Fruit fly (Drosophila melanogaster) whole organism, embryonic: Measurements from ENCODE around the gene CG31467.

Experiments
- Abd-B ChIP-seq: fragments of 200-800 bp; sonication (Bioruptor generic); optimal IDR thresholded peaks from 2 replicates; lab custom pipeline; 2018; ENCODE audit warnings: missing biosample characterization, mild to moderate bottlenecking, missing genetic modification characterization, moderate library complexity
- Atf3 ChIP-seq: fragments of 200-800 bp; sonication (Bioruptor generic); optimal IDR thresholded peaks from 3 replicates; lab custom pipeline; 2016; ENCODE audit warnings: missing biosample characterization, missing genetic modification characterization
- B-H1 ChIP-seq: fragments of 200-800 bp; sonication (Bioruptor generic); IDR thresholded peaks from 3 replicates; pipeline ENCODE4 v1.3.6; 2022; ENCODE audit warnings: missing biosample characterization, missing genetic modification characterization
- CG10431 ChIP-seq: fragments of 200-800 bp; sonication (Bioruptor generic); optimal IDR thresholded peaks from 3 replicates; lab custom pipeline; 2018; ENCODE audit warnings: missing biosample characterization, mild to moderate bottlenecking, missing genetic modification characterization
- CG11093 ChIP-seq: fragments of 200-800 bp; sonication (Bioruptor generic); IDR thresholded peaks from 3 replicates; pipeline ENCODE4 v1.3.6; 2022; ENCODE audit warnings: missing biosample characterization, missing genetic modification characterization
- CG12299 ChIP-seq: fragments of 200-800 bp; sonication (Bioruptor generic); optimal IDR thresholded peaks from 2 replicates; lab custom pipeline; 2018; ENCODE audit warnings: missing biosample characterization, mild to moderate bottlenecking, missing genetic modification characterization
- CG15073 ChIP-seq: fragments of 200-800 bp; sonication (Bioruptor generic); optimal IDR thresholded peaks from 2 replicates; lab custom pipeline; 2016; ENCODE audit warnings: missing biosample characterization, missing genetic modification characterization
- CG18011 ChIP-seq: fragments of 200-800 bp; sonication (Bioruptor generic); optimal IDR thresholded peaks from 2 replicates; lab custom pipeline; 2017; ENCODE audit warnings: missing biosample characterization, missing genetic modification characterization, mild to moderate bottlenecking, moderate library complexity, missing genotype
- CG18262 ChIP-seq: fragments of 200-800 bp; optimal IDR thresholded peaks from 3 replicates; lab custom pipeline; 2019; ENCODE audit warnings: missing biosample characterization, mild to moderate bottlenecking, missing genetic modification characterization, moderate library complexity
- CG31365 ChIP-seq: fragments of 200-800 bp; sonication (Bioruptor generic); optimal IDR thresholded peaks from 2 replicates; lab custom pipeline; 2018; ENCODE audit warnings: missing biosample characterization, mild to moderate bottlenecking, missing genetic modification characterization
- CG32772 ChIP-seq: fragments of 200-800 bp; sonication (Bioruptor generic); IDR thresholded peaks from 2 replicates; pipeline ENCODE4 v1.3.6; 2022; ENCODE audit warnings: missing biosample characterization, missing genetic modification characterization
- CG3281 ChIP-seq: fragments of 200-800 bp; sonication (Bioruptor generic); optimal IDR thresholded peaks from 3 replicates; lab custom pipeline; 2017; ENCODE audit warnings: missing biosample characterization, mild to moderate bottlenecking, missing genetic modification characterization
- CG43689 ChIP-seq: fragments of 200-800 bp; sonication (Bioruptor generic); IDR thresholded peaks from 2 replicates; pipeline ENCODE4 v1.3.6; 2022; ENCODE audit warnings: missing biosample characterization, missing genetic modification characterization
- CG4854 ChIP-seq: fragments of 200-800 bp; sonication (Bioruptor generic); optimal IDR thresholded peaks from 2 replicates; lab custom pipeline; 2016; ENCODE audit warnings: missing biosample characterization, missing genetic modification characterization, inconsistent platforms
- CG5245 ChIP-seq: fragments of 200-800 bp; sonication (Bioruptor generic); optimal IDR thresholded peaks from 3 replicates; lab custom pipeline; 2016; ENCODE audit warnings: missing biosample characterization, missing genetic modification characterization
- CG8478 ChIP-seq: fragments of >200 bp; optimal IDR thresholded peaks from 2 replicates; lab custom pipeline; 2018
- Dip3 ChIP-seq: fragments of 200-800 bp; sonication (Bioruptor generic); optimal IDR thresholded peaks from 3 replicates; lab custom pipeline; 2016; ENCODE audit warnings: missing biosample characterization, missing genetic modification characterization
- Drgx ChIP-seq: fragments of 200-800 bp; sonication (Bioruptor generic); IDR thresholded peaks from 2 replicates; pipeline ENCODE4 v1.3.6; 2022; ENCODE audit warnings: missing biosample characterization, missing genetic modification characterization
- Eip74EF ChIP-seq, 2 experiments: fragments of 200-800 bp in 1 of 2; fragments of >200 bp in 1 of 2; sonication (Bioruptor generic) in 1 of 2; optimal IDR thresholded peaks; 2 replicates each; lab custom pipeline; 2017 to 2019; ENCODE audit warnings: missing biosample characterization in 2 of 2, missing genetic modification characterization in 2 of 2, mild to moderate bottlenecking in 1 of 2, moderate library complexity in 1 of 2
- H2.0 ChIP-seq: fragments of 200-800 bp; sonication (Bioruptor generic); IDR thresholded peaks from 2 replicates; pipeline ENCODE4 v1.3.6; 2022; ENCODE audit warnings: missing biosample characterization, missing genetic modification characterization
- HHEX ChIP-seq: fragments of 200-800 bp; sonication (Bioruptor generic); optimal IDR thresholded peaks from 3 replicates; lab custom pipeline; 2017; ENCODE audit warnings: missing biosample characterization, mild to moderate bottlenecking, missing genetic modification characterization, missing genetic modification reagents
- Hand ChIP-seq: fragments of 200-800 bp; sonication (Bioruptor generic); optimal IDR thresholded peaks from 2 replicates; lab custom pipeline; 2017; ENCODE audit warnings: mild to moderate bottlenecking, missing biosample characterization, missing genetic modification reagents, missing genetic modification characterization
- MESR4 ChIP-seq: fragments of 200-800 bp; sonication (Bioruptor generic); optimal IDR thresholded peaks from 2 replicates; lab custom pipeline; 2018; ENCODE audit warnings: missing biosample characterization, mild to moderate bottlenecking, missing genetic modification characterization, moderate library complexity
- MTF-1 ChIP-seq: fragments of 200-800 bp; sonication (Bioruptor generic); optimal IDR thresholded peaks from 2 replicates; lab custom pipeline; 2018; ENCODE audit warnings: missing biosample characterization, mild to moderate bottlenecking, missing genetic modification characterization, borderline replicate concordance
- Myb ChIP-seq: fragments of 200-800 bp; sonication (Bioruptor generic); optimal IDR thresholded peaks from 2 replicates; lab custom pipeline; 2016; ENCODE audit warnings: missing biosample characterization, missing genetic modification characterization
- NFAT ChIP-seq: fragments of 200-800 bp; sonication (Bioruptor generic); IDR thresholded peaks from 2 replicates; pipeline ENCODE4 v1.3.6; 2022; ENCODE audit warnings: missing biosample characterization, missing genetic modification characterization
- Opbp ChIP-seq: fragments of 200-800 bp; sonication (Bioruptor generic); IDR thresholded peaks from 3 replicates; pipeline ENCODE4 v1.3.6; 2022; ENCODE audit warnings: missing biosample characterization, missing genetic modification characterization; ENCODE audit not compliant: partially characterized antibody
- Optix ChIP-seq: fragments of 200-800 bp; sonication (Bioruptor generic); IDR thresholded peaks from 3 replicates; pipeline ENCODE4 v1.3.6; 2022; ENCODE audit warnings: missing biosample characterization, missing genetic modification characterization
- Sry-δ ChIP-seq: fragments of 200-800 bp; sonication (Bioruptor generic); optimal IDR thresholded peaks from 2 replicates; lab custom pipeline; 2016; ENCODE audit warnings: missing biosample characterization, missing genetic modification characterization
- Stat92E ChIP-seq, 3 experiments: fragments of >200 bp in 2 of 3; fragments of 200-800 bp in 1 of 3; sonication (Bioruptor generic) in 1 of 3; optimal IDR thresholded peaks; 2 replicates each; lab custom pipeline; 2017 to 2019; ENCODE audit warnings: missing biosample characterization in 3 of 3, missing genetic modification characterization in 3 of 3, mild to moderate bottlenecking in 1 of 3, moderate library complexity in 1 of 3
- aop ChIP-seq: fragments of 200-800 bp; sonication (Bioruptor generic); IDR thresholded peaks from 2 replicates; pipeline ENCODE4 v1.3.6; 2022; ENCODE audit warnings: missing biosample characterization, missing genetic modification characterization
- ap ChIP-seq: fragments of 200-800 bp; sonication (Bioruptor generic); IDR thresholded peaks from 2 replicates; pipeline ENCODE4 v1.3.6; 2022; ENCODE audit warnings: missing biosample characterization, missing genetic modification characterization
- bbx ChIP-seq: fragments of 200-800 bp; sonication (Bioruptor generic); IDR thresholded peaks from 2 replicates; pipeline ENCODE4 v1.3.6; 2022; ENCODE audit warnings: missing biosample characterization, missing genetic modification characterization; ENCODE audit not compliant: partially characterized antibody
- bcd ChIP-seq: fragments of 200-800 bp; sonication (Bioruptor generic); optimal IDR thresholded peaks from 2 replicates; lab custom pipeline; 2017; ENCODE audit warnings: missing biosample characterization, mild to moderate bottlenecking, missing genetic modification characterization
- crol ChIP-seq: fragments of 200-800 bp; sonication (Bioruptor generic); IDR thresholded peaks from 2 replicates; pipeline ENCODE4 v1.3.6; 2022; ENCODE audit warnings: missing biosample characterization, missing genetic modification characterization
- cwo ChIP-seq: fragments of 200-800 bp; sonication (Bioruptor generic); optimal IDR thresholded peaks from 3 replicates; lab custom pipeline; 2017; ENCODE audit warnings: missing biosample characterization, missing genetic modification characterization, mild to moderate bottlenecking, moderate library complexity, missing genetic modification reagents
- dmrt11E ChIP-seq: fragments of 200-800 bp; sonication (Bioruptor generic); optimal IDR thresholded peaks from 3 replicates; lab custom pipeline; 2018; ENCODE audit warnings: missing biosample characterization, mild to moderate bottlenecking, missing genetic modification characterization, moderate library complexity
- dmrt99B ChIP-seq: fragments of 200-800 bp; sonication (Bioruptor generic); optimal IDR thresholded peaks from 2 replicates; lab custom pipeline; 2018; ENCODE audit warnings: missing biosample characterization, mild to moderate bottlenecking, missing genetic modification characterization, moderate library complexity
- gro ChIP-seq: fragments of 200-800 bp; sonication (Bioruptor generic); optimal IDR thresholded peaks from 2 replicates; lab custom pipeline; 2016; ENCODE audit warnings: missing biosample characterization, missing genetic modification characterization
- h ChIP-seq: fragments of >200 bp; optimal IDR thresholded peaks from 2 replicates; lab custom pipeline; 2017
- her ChIP-seq: fragments of 200-800 bp; sonication (Bioruptor generic); optimal IDR thresholded peaks from 2 replicates; lab custom pipeline; 2016; ENCODE audit warnings: missing biosample characterization, missing genetic modification characterization
- ind ChIP-seq: fragments of 200-800 bp; sonication (Bioruptor generic); optimal IDR thresholded peaks from 3 replicates; lab custom pipeline; 2016; ENCODE audit warnings: missing biosample characterization, missing genetic modification characterization
- knrl ChIP-seq: fragments of 200-800 bp; sonication (Bioruptor generic); IDR thresholded peaks from 3 replicates; pipeline ENCODE4 v1.3.6; 2022; ENCODE audit warnings: missing biosample characterization, missing genetic modification characterization; ENCODE audit not compliant: partially characterized antibody
- mirr ChIP-seq: fragments of 200-800 bp; sonication (Bioruptor generic); optimal IDR thresholded peaks from 3 replicates; lab custom pipeline; 2018; ENCODE audit warnings: missing biosample characterization, mild to moderate bottlenecking, missing genetic modification characterization
- nerfin-1 ChIP-seq: fragments of 200-800 bp; sonication (Bioruptor generic); optimal IDR thresholded peaks from 3 replicates; lab custom pipeline; 2019; ENCODE audit warnings: missing biosample characterization, mild to moderate bottlenecking, missing genetic modification characterization, moderate library complexity
- onecut ChIP-seq: fragments of 200-800 bp; sonication (Bioruptor generic); IDR thresholded peaks from 2 replicates; pipeline ENCODE4 v1.3.6; 2022; ENCODE audit warnings: missing biosample characterization, missing genetic modification characterization
- salm ChIP-seq: fragments of 200-800 bp; sonication (Bioruptor generic); optimal IDR thresholded peaks from 2 replicates; lab custom pipeline; 2018; ENCODE audit warnings: missing biosample characterization, mild to moderate bottlenecking, missing genetic modification characterization
- sna ChIP-seq: fragments of 200-800 bp; sonication (Bioruptor generic); IDR thresholded peaks from 2 replicates; pipeline ENCODE4 v1.3.6; 2022; ENCODE audit warnings: missing biosample characterization, missing genetic modification characterization; ENCODE audit not compliant: partially characterized antibody
- sqz ChIP-seq: fragments of 200-800 bp; sonication (Bioruptor generic); optimal IDR thresholded peaks from 3 replicates; lab custom pipeline; 2018; ENCODE audit warnings: missing biosample characterization, mild to moderate bottlenecking, missing genetic modification characterization
- usp ChIP-seq: fragments of >200 bp; optimal IDR thresholded peaks from 2 replicates; lab custom pipeline; 2017; ENCODE audit warnings: missing biosample characterization, missing genetic modification characterization
- zf30C ChIP-seq: fragments of 200-800 bp; sonication (Bioruptor generic); optimal IDR thresholded peaks from 3 replicates; lab custom pipeline; 2018; ENCODE audit warnings: missing biosample characterization, mild to moderate bottlenecking, missing genetic modification characterization

CG31467 gene

DNA sequence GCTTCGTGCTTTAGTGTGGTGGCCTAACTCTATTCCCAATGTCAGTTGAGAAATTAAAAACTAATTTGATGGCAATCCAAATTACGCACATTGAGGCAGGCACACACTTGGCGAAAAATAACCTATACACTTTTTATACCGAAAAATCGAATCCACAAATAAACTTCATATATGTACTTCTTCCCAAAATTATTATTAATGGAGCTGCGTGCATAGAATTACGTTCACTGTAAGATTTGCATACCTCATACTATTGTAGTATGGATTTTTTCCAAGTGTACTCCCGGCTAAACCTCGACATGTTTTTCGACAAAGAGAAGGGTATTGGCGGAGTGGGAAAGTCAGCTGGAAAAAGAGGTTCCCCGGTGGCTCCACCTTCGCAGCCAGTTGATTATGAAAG lies 22.4 kb downstream of the CG31467 start (continued):
- no peak for TF ChIP-seq bbx (GFP tag; lab: Robert Waterston, UW)
- TF ChIP-seq nerfin-1 (tag; lab: Kevin White, UChicago) = peak; percentile 63
- TF ChIP-seq Stat92E (GFP tag; optimal IDR thresholded peaks at IDR 0.05; lab: Kevin White, UChicago) = no peak
- TF ChIP-seq HHEX (GFP tag; lab: Kevin White, UChicago) = peak; percentile 70
- TF ChIP-seq B-H1 (GFP tag; lab: Robert Waterston, UW) = peak; percentile 48; the same call in 2 of the 3 replicates
- peak; percentile 15 for TF ChIP-seq Atf3 (GFP tag; lab: Kevin White, UChicago)
- TF ChIP-seq sqz (GFP tag; lab: Kevin White, UChicago) = no peak
- peak; percentile 75 for TF ChIP-seq ind
- peak; percentile 45 for TF ChIP-seq CG3281 (GFP tag; lab: Kevin White, UChicago)
- peak; percentile 70 for TF ChIP-seq Abd-B (GFP tag; lab: Kevin White, UChicago)
- TF ChIP-seq onecut (GFP tag; lab: Robert Waterston, UW) = no peak
- TF ChIP-seq h = no peak
- TF ChIP-seq MTF-1 (GFP tag; lab: Kevin White, UChicago) = peak; percentile 10
- TF ChIP-seq dmrt99B (tag; lab: Kevin White, UChicago) = peak; percentile 93
- peak; percentile 21 for TF ChIP-seq Sry-δ (GFP tag; lab: Kevin White, UChicago)
- no peak for TF ChIP-seq CG4854 (GFP tag; lab: Kevin White, UChicago)
- TF ChIP-seq cwo = peak; percentile 59
- TF ChIP-seq Dip3 = peak; percentile 36
- peak in 1 of 2 experiments; percentile 58 for TF ChIP-seq Eip74EF (GFP tag; optimal IDR thresholded peaks at IDR 0.05; lab: Kevin White, UChicago)
- TF ChIP-seq mirr (GFP tag; lab: Kevin White, UChicago) = no peak
- peak; percentile 51; the same call in 1 of the 2 replicates for TF ChIP-seq aop (GFP tag; lab: Robert Waterston, UW)
- no peak for TF ChIP-seq sna (GFP tag; lab: Robert Waterston, UW)
- TF ChIP-seq CG8478 = no peak
- TF ChIP-seq NFAT (GFP tag; lab: Robert Waterston, UW) = 0 out of 2 replicates have a peak, but pooled peaks have one; percentile 18
- no peak for TF ChIP-seq her (GFP tag; lab: Kevin White, UChicago)
- peak; percentile 4 for TF ChIP-seq Myb (GFP tag; lab: Kevin White, UChicago)
- no peak for TF ChIP-seq CG18011 (GFP tag; lab: Kevin White, UChicago)
- peak; percentile 51 for TF ChIP-seq salm (tag; lab: Kevin White, UChicago)
- TF ChIP-seq CG12299 (tag; lab: Kevin White, UChicago) = no peak
- peak; percentile 41 for TF ChIP-seq CG31365
- TF ChIP-seq crol (GFP tag; lab: Robert Waterston, UW) = peak; percentile 35; the same call in 1 of the 2 replicates
- TF ChIP-seq Hand (GFP tag; lab: Kevin White, UChicago) = no peak
- no peak for TF ChIP-seq usp (GFP tag; lab: Kevin White, UChicago)
- TF ChIP-seq CG10431 = no peak
- TF ChIP-seq Opbp (GFP tag; lab: Robert Waterston, UW) = no peak
- no peak for TF ChIP-seq CG43689 (GFP tag; lab: Robert Waterston, UW)
- peak; percentile 45 for TF ChIP-seq Drgx (GFP tag; lab: Robert Waterston, UW)
- TF ChIP-seq CG18262 (tag; lab: Kevin White, UChicago) = peak; percentile 65
- no peak for TF ChIP-seq zf30C (GFP tag; lab: Kevin White, UChicago)
- peak; percentile 49; the same call in 1 of the 3 replicates for TF ChIP-seq Optix (GFP tag; lab: Robert Waterston, UW)
- peak; percentile 42 for TF ChIP-seq CG5245 (GFP tag; lab: Kevin White, UChicago)
- no peak for TF ChIP-seq CG32772 (GFP tag; lab: Robert Waterston, UW)
- no peak for TF ChIP-seq knrl
- TF ChIP-seq H2.0 (GFP tag; lab: Robert Waterston, UW) = peak; percentile 56; the same call in 1 of the 2 replicates
- peak; percentile 69 for TF ChIP-seq bcd (GFP tag; lab: Kevin White, UChicago)
- no peak for TF ChIP-seq CG15073 (GFP tag; lab: Kevin White, UChicago)
- TF ChIP-seq gro (GFP tag; lab: Kevin White, UChicago) = no peak
- TF ChIP-seq MESR4 (GFP tag; lab: Kevin White, UChicago) = no peak
- TF ChIP-seq dmrt11E = peak; percentile 19
- TF ChIP-seq ap (GFP tag; lab: Robert Waterston, UW) = peak; percentile 56; the same call in 1 of the 2 replicates
- TF ChIP-seq CG11093 (GFP tag; lab: Robert Waterston, UW) = no peak
